Worm (Caenorhabditis elegans) whole organism, L3 larva: ENCODE data around the gene act-5.

ENCODE experiments used
- aly-2 ChIP-seq: fragments of 150-350 bp; optimal IDR thresholded peaks from 2 replicates; lab custom pipeline; 2014; ENCODE audit warnings: missing biosample characterization, missing genetic modification characterization
- ama-1 ChIP-seq: fragments of 150-350 bp; optimal IDR thresholded peaks from 2 replicates; lab custom pipeline; 2018
- egl-27 ChIP-seq: sonication (generic microtip); optimal IDR thresholded peaks from 4 replicates; lab custom pipeline; 2017; ENCODE audit warnings: missing biosample characterization, missing genetic modification reagents, missing genetic modification characterization
- elt-1 ChIP-seq: fragments of 150-350 bp; optimal IDR thresholded peaks from 2 replicates; lab custom pipeline; 2014; ENCODE audit warnings: missing biosample characterization, missing genetic modification characterization
- lin-39 ChIP-seq: fragments of 150-350 bp; optimal IDR thresholded peaks from 2 replicates; lab custom pipeline; 2018; ENCODE audit warnings: missing biosample characterization, missing genetic modification reagents, missing genetic modification characterization
- pha-4 ChIP-seq: fragments of 150-350 bp; optimal IDR thresholded peaks from 2 replicates; lab custom pipeline; 2014; ENCODE audit warnings: missing biosample characterization, missing genetic modification reagents, missing genetic modification characterization
- snpc-4 ChIP-seq: fragments of 150-350 bp; optimal IDR thresholded peaks from 2 replicates; lab custom pipeline; 2014; ENCODE audit warnings: missing biosample characterization, missing genetic modification characterization
- tbx-2 ChIP-seq: sonication (generic microtip); optimal IDR thresholded peaks from 2 replicates; lab custom pipeline; 2016; ENCODE audit warnings: mild to moderate bottlenecking, missing genetic modification characterization, missing compliant biosample characterization
- unc-39 ChIP-seq: sonication (generic microtip); optimal IDR thresholded peaks from 4 replicates; lab custom pipeline; 2017; ENCODE audit warnings: missing biosample characterization, missing genetic modification characterization
- zag-1 ChIP-seq: fragments of 150-350 bp; optimal IDR thresholded peaks from 2 replicates; lab custom pipeline; 2014; ENCODE audit warnings: missing biosample characterization, missing genetic modification characterization
- ztf-4 ChIP-seq: fragments of 150-350 bp; optimal IDR thresholded peaks from 2 replicates; lab custom pipeline; 2014; ENCODE audit warnings: missing biosample characterization, missing genetic modification characterization

- TF ChIP-seq lin-39 (tag; lab: Kevin White, UChicago) (no peak), snpc-4 (tag; lab: Kevin White, UChicago) (no peak), elt-1 (tag; lab: Kevin White, UChicago) (no peak), pha-4 (tag; lab: Kevin White, UChicago) (no peak), unc-39 (tag; lab: Kevin White, UChicago) (no peak), tbx-2 (tag; lab: Kevin White, UChicago) (no peak), egl-27 (no peak), ama-1 (lab: Kevin White, UChicago) (no peak), zag-1 (tag; lab: Kevin White, UChicago) (no peak), ztf-4 (tag; lab: Kevin White, UChicago) (no peak), aly-2 (tag; lab: Kevin White, UChicago) (no peak)
These were observed 35.7 kb upstream of the act-5 start, which contains the start of gene acbp-5 for ce11 chrIII:13641588-13641987.
